Worm (Caenorhabditis elegans): ENCODE results near the gene C09B9.2.

DNA sequence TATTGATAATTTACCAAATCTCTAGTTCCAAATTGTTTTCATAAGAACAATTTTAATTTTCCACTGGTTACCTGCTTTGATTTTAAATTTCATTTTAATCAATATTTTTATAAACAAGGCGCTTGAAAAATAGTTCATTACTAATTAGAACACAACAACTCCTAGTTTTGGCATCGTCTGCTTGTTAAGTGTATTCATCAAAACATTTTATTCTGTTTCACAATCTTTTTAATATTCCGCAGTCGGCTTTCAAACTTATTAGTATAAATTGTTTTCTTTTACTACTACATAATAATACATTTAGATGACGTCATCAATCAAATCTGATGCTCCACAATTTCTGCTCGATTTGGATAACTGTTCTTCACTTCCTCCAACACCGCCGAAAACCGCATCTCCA lies 26.6 kb upstream of the C09B9.2 start, which contains the start of gene pes-1:
- no peak for TF ChIP-seq mdl-1 (tag; optimal IDR thresholded peaks at IDR 0.05)
- no peak for TF ChIP-seq lin-15B (tag; optimal IDR thresholded peaks at IDR 0.05)
- TF ChIP-seq pha-4 (tag; optimal IDR thresholded peaks at IDR 0.05): no peak
- no peak for TF ChIP-seq ztf-11 (tag; optimal IDR thresholded peaks at IDR 0.05)
- TF ChIP-seq pqm-1 (tag; optimal IDR thresholded peaks at IDR 0.05): no peak
- no peak for TF ChIP-seq ceh-82 (tag; optimal IDR thresholded peaks at IDR 0.05)
- TF ChIP-seq nfya-1 (tag; optimal IDR thresholded peaks at IDR 0.05; ENCODE audit: insufficient read depth): no peak
